Worm (Caenorhabditis elegans) whole organism, late embryonic: Measurements from ENCODE around the gene Y22D7AL.10.

Experiments
- F13H6.1 ChIP-seq: sonication (generic microtip); optimal IDR thresholded peaks from 2 replicates; lab custom pipeline; 2016; ENCODE audit warnings: missing genetic modification characterization, missing compliant biosample characterization
- ama-1 ChIP-seq: fragments of 150-350 bp; optimal IDR thresholded peaks from 2 replicates; lab custom pipeline; 2014
- ceh-30 ChIP-seq: fragments of 150-350 bp; optimal IDR thresholded peaks from 2 replicates; lab custom pipeline; 2014; ENCODE audit warnings: missing biosample characterization, missing genetic modification characterization
- ceh-9 ChIP-seq: sonication (generic microtip); optimal IDR thresholded peaks from 2 replicates; lab custom pipeline; 2016; ENCODE audit warnings: mild to moderate bottlenecking, missing genetic modification characterization, inconsistent platforms, missing compliant biosample characterization
- dmd-4 ChIP-seq: sonication (generic microtip); optimal IDR thresholded peaks from 2 replicates; lab custom pipeline; 2016; ENCODE audit warnings: borderline replicate concordance, missing genetic modification characterization, missing compliant biosample characterization
- mec-3 ChIP-seq: sonication (generic microtip); optimal IDR thresholded peaks from 2 replicates; lab custom pipeline; 2016; ENCODE audit warnings: borderline replicate concordance, missing genetic modification characterization, missing compliant biosample characterization
- nfya-1 ChIP-seq: sonication (generic microtip); optimal IDR thresholded peaks from 2 replicates; lab custom pipeline; 2017; ENCODE audit warnings: missing genetic modification characterization, mild to moderate bottlenecking, missing compliant biosample characterization, antibody characterized with exemption, moderate library complexity
- nhr-11 ChIP-seq: fragments of 150-350 bp; optimal IDR thresholded peaks from 2 replicates; lab custom pipeline; 2014; ENCODE audit warnings: missing biosample characterization, missing genetic modification characterization
- odd-2 ChIP-seq: sonication (generic microtip); optimal IDR thresholded peaks from 2 replicates; lab custom pipeline; 2017; ENCODE audit warnings: antibody characterized with exemption, mild to moderate bottlenecking, missing genetic modification characterization, missing compliant biosample characterization
- pag-3 ChIP-seq: sonication (generic microtip); optimal IDR thresholded peaks from 2 replicates; lab custom pipeline; 2016; ENCODE audit warnings: missing compliant biosample characterization, missing genetic modification characterization, borderline replicate concordance
- pqm-1 ChIP-seq: sonication (generic microtip); optimal IDR thresholded peaks from 2 replicates; lab custom pipeline; 2016; ENCODE audit warnings: missing genetic modification characterization, missing compliant biosample characterization
- rnt-1 ChIP-seq: sonication (generic microtip); optimal IDR thresholded peaks from 2 replicates; lab custom pipeline; 2016; ENCODE audit warnings: missing genetic modification characterization, missing compliant biosample characterization
- tbx-2 ChIP-seq: sonication (generic microtip); optimal IDR thresholded peaks from 2 replicates; lab custom pipeline; 2016; ENCODE audit warnings: missing genetic modification characterization, missing compliant biosample characterization

ce11 chrIII:1610938-1611337 is 7.8 kb downstream of the Y22D7AL.10 start:
- TF ChIP-seq tbx-2, result no peak
- TF ChIP-seq pqm-1 (tag; lab: Kevin White, UChicago), result no peak
- TF ChIP-seq ama-1, result no peak
- no peak for TF ChIP-seq ceh-9 (tag; lab: Kevin White, UChicago)
- no peak for TF ChIP-seq F13H6.1 (tag; lab: Kevin White, UChicago)
- no peak for TF ChIP-seq odd-2 (tag; lab: Kevin White, UChicago)
- TF ChIP-seq nfya-1 (tag; lab: Kevin White, UChicago), result no peak
- no peak for TF ChIP-seq nhr-11 (tag; lab: Kevin White, UChicago)
- TF ChIP-seq pag-3 (tag; lab: Kevin White, UChicago), result no peak
- no peak for TF ChIP-seq rnt-1 (tag; lab: Kevin White, UChicago)
- TF ChIP-seq mec-3, result no peak
- TF ChIP-seq dmd-4 (tag; lab: Kevin White, UChicago), result no peak
- TF ChIP-seq ceh-30 (tag; lab: Kevin White, UChicago), result no peak
